Fruit fly (Drosophila melanogaster): ENCODE measurements around the gene CG32808.

CG32808 gene

dm6 chrX:1482840-1483518 is 13.4 kb upstream of the CG32808 start, which contains the start of the genes sta and inc (continued):
- TF ChIP-seq BtbVII (GFP tag; optimal IDR thresholded peaks at IDR 0.05): peak; percentile 84
- no peak for TF ChIP-seq emc (GFP tag; optimal IDR thresholded peaks at IDR 0.05)
- peak; percentile 54 for TF ChIP-seq D19B (GFP tag; optimal IDR thresholded peaks at IDR 0.05)
- peak; percentile 64 for TF ChIP-seq CG1233 (GFP tag; optimal IDR thresholded peaks at IDR 0.05)
- TF ChIP-seq zfh2 (GFP tag; optimal IDR thresholded peaks at IDR 0.05): peak; percentile 42
- TF ChIP-seq Asciz (GFP tag; optimal IDR thresholded peaks at IDR 0.05): peak; percentile 65
- TF ChIP-seq CG10654 (GFP tag; optimal IDR thresholded peaks at IDR 0.05): no peak
- TF ChIP-seq Nf-YC (tag; optimal IDR thresholded peaks at IDR 0.05): peak; percentile 53
- TF ChIP-seq ranshi (GFP tag; IDR thresholded peaks at IDR 0.05): peak; percentile 52; the same call in 1 of the 2 replicates
- TF ChIP-seq Ravus (GFP tag; IDR thresholded peaks at IDR 0.05): no peak
- TF ChIP-seq CG3163 (GFP tag; optimal IDR thresholded peaks at IDR 0.05): peak; percentile 31
- TF ChIP-seq bbx (GFP tag; IDR thresholded peaks at IDR 0.05; ENCODE audit: partially characterized antibody): no peak
- TF ChIP-seq Camta (GFP tag; optimal IDR thresholded peaks at IDR 0.05): peak; percentile 28
- peak; percentile 73 for TF ChIP-seq CG31365 (tag; optimal IDR thresholded peaks at IDR 0.05)
- TF ChIP-seq dpn (GFP tag; optimal IDR thresholded peaks at IDR 0.05): peak; percentile 12 to 67
- peak; percentile 25 for TF ChIP-seq Ssrp (tag; optimal IDR thresholded peaks at IDR 0.05)
- TF ChIP-seq NC2β (GFP tag; optimal IDR thresholded peaks at IDR 0.05): peak; percentile 91
- TF ChIP-seq CG4730 (GFP tag; IDR thresholded peaks at IDR 0.05): no peak
- peak; percentile 21 for TF ChIP-seq Atf-2 (GFP tag; optimal IDR thresholded peaks at IDR 0.05)
- no peak for TF ChIP-seq CG16863 (GFP tag; optimal IDR thresholded peaks at IDR 0.05)
- TF ChIP-seq CG10431 (GFP tag; optimal IDR thresholded peaks at IDR 0.05): peak; percentile 91
- no peak for TF ChIP-seq CG2889 (GFP tag; IDR thresholded peaks at IDR 0.05)
- peak; percentile 76 for TF ChIP-seq CG15601 (tag; optimal IDR thresholded peaks at IDR 0.05)
- peak; percentile 40; the same call in 1 of the 3 replicates for TF ChIP-seq otp (GFP tag; IDR thresholded peaks at IDR 0.05)
- peak; percentile 41; the same call in 1 of the 2 replicates for TF ChIP-seq seq (GFP tag; IDR thresholded peaks at IDR 0.05)
- TF ChIP-seq CG2678 (tag; optimal IDR thresholded peaks at IDR 0.05): peak; percentile 65
- TF ChIP-seq grn (GFP tag; optimal IDR thresholded peaks at IDR 0.05): peak; percentile 11
- TF ChIP-seq bsh (GFP tag; optimal IDR thresholded peaks at IDR 0.05): peak in 1 of 2 experiments; percentile 49
- no peak for TF ChIP-seq TFAM (GFP tag; optimal IDR thresholded peaks at IDR 0.05)
- TF ChIP-seq Neu2 (GFP tag; optimal IDR thresholded peaks at IDR 0.05; ENCODE audit: borderline replicate concordance): no peak
- no peak for TF ChIP-seq Hmx (GFP tag; optimal IDR thresholded peaks at IDR 0.05)
- no peak for TF ChIP-seq da (GFP tag; optimal IDR thresholded peaks at IDR 0.05)
- peak; percentile 79 for TF ChIP-seq PHDP (tag; optimal IDR thresholded peaks at IDR 0.05)
- peak; percentile 55 for TF ChIP-seq CG8388 (GFP tag; optimal IDR thresholded peaks at IDR 0.05)
- peak; percentile 17 for TF ChIP-seq tup (GFP tag; optimal IDR thresholded peaks at IDR 0.05)
- peak; percentile 72 for TF ChIP-seq Dref (GFP tag; IDR thresholded peaks at IDR 0.05)
- peak; percentile 53 for TF ChIP-seq pb (GFP tag; optimal IDR thresholded peaks at IDR 0.05)
- TF ChIP-seq CG10209 (GFP tag; optimal IDR thresholded peaks at IDR 0.05): peak; percentile 69
- peak; percentile 45; the same call in 1 of the 2 replicates for TF ChIP-seq CG14014 (GFP tag; IDR thresholded peaks at IDR 0.05)
- peak; percentile 80 for TF ChIP-seq Dbx (GFP tag; IDR thresholded peaks at IDR 0.05)
- peak; percentile 90 for TF ChIP-seq dm (GFP tag; optimal IDR thresholded peaks at IDR 0.05)
- peak; percentile 67 for TF ChIP-seq CG34224 (GFP tag; IDR thresholded peaks at IDR 0.05; ENCODE audit: partially characterized antibody)
- TF ChIP-seq kni (GFP tag; optimal IDR thresholded peaks at IDR 0.05): peak; percentile 64
- TF ChIP-seq danr (GFP tag; IDR thresholded peaks at IDR 0.05): no peak
- TF ChIP-seq z (GFP tag; IDR thresholded peaks at IDR 0.05): 0 out of 3 replicates have a peak, but pooled peaks have one; percentile 27
- TF ChIP-seq org-1 (GFP tag; optimal IDR thresholded peaks at IDR 0.05): peak; percentile 59
- TF ChIP-seq Vsx1 (GFP tag; optimal IDR thresholded peaks at IDR 0.05): peak; percentile 67
- peak; percentile 73 for TF ChIP-seq CG13624 (GFP tag; optimal IDR thresholded peaks at IDR 0.05)
- TF ChIP-seq sc (optimal IDR thresholded peaks at IDR 0.05): no peak
- peak; percentile 31 for TF ChIP-seq sc (GFP tag; optimal IDR thresholded peaks at IDR 0.05)
